Worm (Caenorhabditis elegans) whole organism, late embryonic: Measurements from ENCODE around the gene str-89.

ENCODE experiments used
- Y22D7AL.16 ChIP-seq: sonication (generic microtip); optimal IDR thresholded peaks from 2 replicates; lab custom pipeline; 2016; ENCODE audit warnings: missing genetic modification characterization, missing compliant biosample characterization
- ama-1 ChIP-seq: fragments of 150-350 bp; optimal IDR thresholded peaks from 2 replicates; lab custom pipeline; 2014
- ceh-2 ChIP-seq: sonication (generic microtip); optimal IDR thresholded peaks from 2 replicates; lab custom pipeline; 2016; ENCODE audit warnings: missing genotype, missing genetic modification characterization, missing compliant biosample characterization
- ceh-30 ChIP-seq: fragments of 150-350 bp; optimal IDR thresholded peaks from 2 replicates; lab custom pipeline; 2014; ENCODE audit warnings: missing biosample characterization, missing genetic modification characterization
- dve-1 ChIP-seq: sonication (generic microtip); optimal IDR thresholded peaks from 2 replicates; lab custom pipeline; 2017; ENCODE audit warnings: antibody characterized with exemption, mild to moderate bottlenecking, missing genetic modification characterization, missing compliant biosample characterization
- ets-4 ChIP-seq: sonication (generic microtip); optimal IDR thresholded peaks from 2 replicates; lab custom pipeline; 2016; ENCODE audit warnings: missing genetic modification characterization, missing compliant biosample characterization
- hlh-13 ChIP-seq: fragments of 200-800 bp; sonication (Bioruptor generic); optimal IDR thresholded peaks from 2 replicates; lab custom pipeline; 2018; ENCODE audit warnings: mild to moderate bottlenecking, missing genetic modification characterization, missing compliant biosample characterization
- nfya-1 ChIP-seq: sonication (generic microtip); optimal IDR thresholded peaks from 2 replicates; lab custom pipeline; 2017; ENCODE audit warnings: missing genetic modification characterization, mild to moderate bottlenecking, missing compliant biosample characterization, antibody characterized with exemption, moderate library complexity
- nhr-11 ChIP-seq: fragments of 150-350 bp; optimal IDR thresholded peaks from 2 replicates; lab custom pipeline; 2014; ENCODE audit warnings: missing biosample characterization, missing genetic modification characterization
- pha-4 ChIP-seq: fragments of 150-350 bp; optimal IDR thresholded peaks from 2 replicates; lab custom pipeline; 2018; ENCODE audit warnings: missing biosample characterization, missing genetic modification reagents, missing genetic modification characterization
- pqm-1 ChIP-seq: sonication (generic microtip); optimal IDR thresholded peaks from 2 replicates; lab custom pipeline; 2016; ENCODE audit warnings: missing genetic modification characterization, missing compliant biosample characterization
- pros-1 ChIP-seq: fragments of 150-350 bp; optimal IDR thresholded peaks from 2 replicates; lab custom pipeline; 2014; ENCODE audit warnings: missing biosample characterization, missing genetic modification reagents, missing genetic modification characterization
- rnt-1 ChIP-seq: sonication (generic microtip); optimal IDR thresholded peaks from 2 replicates; lab custom pipeline; 2016; ENCODE audit warnings: missing genetic modification characterization, missing compliant biosample characterization
- ttx-3 ChIP-seq: sonication (generic microtip); optimal IDR thresholded peaks from 2 replicates; lab custom pipeline; 2016; ENCODE audit warnings: missing genetic modification reagents, missing genetic modification characterization, missing compliant biosample characterization

DNA sequence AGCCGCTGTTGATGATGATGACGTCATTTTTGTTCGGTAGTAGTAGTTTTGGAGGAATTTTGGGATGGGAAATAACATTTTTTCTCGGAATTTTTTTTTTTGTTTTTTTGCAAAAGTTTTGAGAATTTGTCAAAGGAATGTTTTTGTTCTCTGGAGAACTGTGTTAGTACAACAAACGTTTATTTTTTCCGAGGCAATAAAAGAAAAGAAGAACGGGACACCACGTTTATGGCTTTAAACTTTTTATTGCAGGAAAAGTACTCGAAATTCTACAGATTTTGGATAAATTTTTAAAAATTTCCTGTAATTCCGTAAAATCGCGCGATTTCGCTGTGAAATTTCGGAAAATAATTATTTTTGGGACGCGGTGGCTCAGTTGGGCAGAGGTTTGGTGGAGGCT, 22.3 kb downstream of the str-89 start, which contains the start of gene F59A1.13:
- TF ChIP-seq ceh-2 (tag; lab: Kevin White, UChicago) (no peak), nfya-1 (tag; lab: Kevin White, UChicago) (no peak), ets-4 (tag; lab: Kevin White, UChicago) (no peak), ama-1 (lab: Kevin White, UChicago) (no peak), Y22D7AL.16 (no peak), ttx-3 (tag; lab: Kevin White, UChicago) (no peak), nhr-11 (tag; lab: Kevin White, UChicago) (no peak), pqm-1 (tag; lab: Kevin White, UChicago) (no peak), rnt-1 (tag; lab: Kevin White, UChicago) (no peak), pros-1 (tag; lab: Kevin White, UChicago) (no peak), ceh-30 (no peak), hlh-13 (no peak), dve-1 (tag; lab: Kevin White, UChicago) (no peak), pha-4 (tag; lab: Kevin White, UChicago) (no peak)
